Worm (Caenorhabditis elegans) whole organism, L1 larva: ENCODE data around the gene sod-1.

ENCODE experiments used
- ama-1 ChIP-seq: fragments of 150-350 bp; optimal IDR thresholded peaks from 2 replicates; lab custom pipeline; 2014
- ceh-82 ChIP-seq, 3 experiments: fragments of 150-350 bp in 1 of 3; sonication (generic microtip) in 2 of 3; optimal IDR thresholded peaks; 2 replicates each; lab custom pipeline; 2014 to 2017; ENCODE audit warnings: missing biosample characterization in 3 of 3, missing genetic modification characterization in 3 of 3
- lir-3 ChIP-seq: sonication (generic microtip); optimal IDR thresholded peaks from 2 replicates; lab custom pipeline; 2016; ENCODE audit warnings: mild to moderate bottlenecking, missing genetic modification characterization, moderate library complexity, missing compliant biosample characterization; ENCODE audit not compliant: poor library complexity
- nhr-47 ChIP-seq: sonication (generic microtip); optimal IDR thresholded peaks from 2 replicates; lab custom pipeline; 2016; ENCODE audit warnings: mild to moderate bottlenecking, missing genetic modification characterization, moderate library complexity, missing compliant biosample characterization
- zag-1 ChIP-seq: fragments of 150-350 bp; optimal IDR thresholded peaks from 2 replicates; lab custom pipeline; 2014; ENCODE audit warnings: missing biosample characterization, missing genetic modification characterization
- ztf-4 ChIP-seq: fragments of 150-350 bp; optimal IDR thresholded peaks from 2 replicates; lab custom pipeline; 2014; ENCODE audit warnings: missing biosample characterization, missing genetic modification characterization

ce11 chrII:6989830-6990287 is 16.2 kb upstream of the sod-1 start, which contains the start of gene C15F1.1:
- no peak for TF ChIP-seq lir-3
- no peak for TF ChIP-seq nhr-47 (tag; lab: Kevin White, UChicago)
- no peak for TF ChIP-seq zag-1 (tag; lab: Kevin White, UChicago)
- no peak for TF ChIP-seq ceh-82 (tag; optimal IDR thresholded peaks at IDR 0.05; lab: Kevin White, UChicago)
- TF ChIP-seq ztf-4 (tag; lab: Kevin White, UChicago) = no peak
- no peak for TF ChIP-seq ama-1 (lab: Kevin White, UChicago)
